Fruit fly (Drosophila melanogaster) whole organism, pupa: ENCODE results near the gene Alr.

ENCODE experiments used
- CG10348 ChIP-seq: fragments of 200-800 bp; sonication (Bioruptor generic); IDR thresholded peaks from 2 replicates; pipeline ENCODE4 v1.3.6; 2022; ENCODE audit warnings: missing biosample characterization, missing genetic modification characterization
- CG15710 ChIP-seq: fragments of 200-800 bp; sonication (Bioruptor generic); optimal IDR thresholded peaks from 2 replicates; lab custom pipeline; 2018; ENCODE audit warnings: missing biosample characterization, mild to moderate bottlenecking, missing genetic modification characterization, moderate library complexity
- CG17806 ChIP-seq: fragments of 200-800 bp; sonication (Bioruptor generic); optimal IDR thresholded peaks from 2 replicates; lab custom pipeline; 2018; ENCODE audit warnings: missing biosample characterization, mild to moderate bottlenecking, missing genetic modification characterization, moderate library complexity
- CG4496 ChIP-seq: fragments of 200-800 bp; sonication (Bioruptor generic); IDR thresholded peaks from 3 replicates; pipeline ENCODE4 v1.3.6; 2022; ENCODE audit warnings: missing biosample characterization, missing genetic modification characterization
- CG8159 ChIP-seq: fragments of 200-800 bp; sonication (Bioruptor generic); optimal IDR thresholded peaks from 3 replicates; lab custom pipeline; 2018; ENCODE audit warnings: missing biosample characterization, mild to moderate bottlenecking, missing genetic modification characterization, moderate library complexity
- CG9948 ChIP-seq: fragments of 200-800 bp; sonication (Bioruptor generic); optimal IDR thresholded peaks from 2 replicates; lab custom pipeline; 2018; ENCODE audit warnings: missing biosample characterization, mild to moderate bottlenecking, missing genetic modification characterization, moderate library complexity
- D1 ChIP-seq: fragments of 200-800 bp; sonication (Bioruptor generic); optimal IDR thresholded peaks from 2 replicates; lab custom pipeline; 2018; ENCODE audit warnings: missing biosample characterization, mild to moderate bottlenecking, missing genetic modification characterization, moderate library complexity
- EcR ChIP-seq: fragments of 200-800 bp; sonication (Bioruptor generic); optimal IDR thresholded peaks from 3 replicates; lab custom pipeline; 2019; ENCODE audit warnings: missing biosample characterization, missing genetic modification characterization, mild to moderate bottlenecking, moderate library complexity, missing genetic modification reagents
- Pif1A ChIP-seq: fragments of 200-800 bp; sonication (Bioruptor generic); optimal IDR thresholded peaks from 3 replicates; lab custom pipeline; 2016; ENCODE audit warnings: missing biosample characterization, missing genetic modification characterization
- gl ChIP-seq: fragments of 200-800 bp; sonication (Bioruptor generic); optimal IDR thresholded peaks from 2 replicates; lab custom pipeline; 2018; ENCODE audit warnings: missing biosample characterization, mild to moderate bottlenecking, missing genetic modification characterization

DNA sequence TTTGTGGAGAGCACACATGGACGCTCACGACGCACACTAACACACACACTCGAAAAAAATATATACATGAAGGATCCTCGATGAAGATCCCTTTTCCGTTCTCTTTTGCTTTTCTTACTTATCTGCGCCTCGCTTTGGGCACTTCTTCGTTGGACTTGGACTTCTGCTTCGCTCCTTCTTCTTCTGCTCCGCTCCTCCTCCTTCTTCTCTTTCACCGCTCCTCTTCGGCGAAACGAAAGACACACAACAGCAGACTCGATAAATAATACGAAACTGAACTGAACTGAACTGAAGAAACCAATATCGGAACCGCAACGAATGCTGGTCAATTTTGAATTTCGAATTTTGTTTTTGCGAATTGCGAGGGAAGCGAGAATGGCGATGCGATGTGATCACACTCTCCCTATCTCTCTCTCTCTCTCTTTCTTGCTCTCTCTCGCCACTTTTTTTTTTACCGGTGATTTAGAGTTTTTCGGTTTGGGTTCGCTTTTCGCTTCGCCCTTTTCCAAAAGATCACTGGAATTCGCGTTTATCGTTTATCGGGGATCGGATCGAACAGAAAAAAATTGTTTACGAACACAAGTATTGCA is 34.7 kb downstream of the Alr start:
- TF ChIP-seq Pif1A (GFP tag; lab: Kevin White, UChicago) (no peak), D1 (tag; lab: Kevin White, UChicago) (no peak), CG8159 (tag; lab: Kevin White, UChicago) (no peak), CG10348 (GFP tag; lab: Robert Waterston, UW) (no peak), CG17806 (tag; lab: Kevin White, UChicago) (no peak), CG4496 (no peak), EcR (GFP tag; lab: Kevin White, UChicago) (no peak), CG9948 (tag; lab: Kevin White, UChicago) (no peak), gl (no peak), CG15710 (tag; lab: Kevin White, UChicago) (no peak)
